Worm (Caenorhabditis elegans) whole organism, late embryonic: Measurements from ENCODE around the gene T28A11.18.

ENCODE experiments used
- ceh-31 ChIP-seq: sonication (generic microtip); optimal IDR thresholded peaks from 2 replicates; lab custom pipeline; 2016; ENCODE audit warnings: missing genetic modification characterization, missing compliant biosample characterization
- che-1 ChIP-seq: sonication (generic microtip); optimal IDR thresholded peaks from 2 replicates; lab custom pipeline; 2016; ENCODE audit warnings: mild to moderate bottlenecking, missing genetic modification characterization, missing compliant biosample characterization
- elt-2 ChIP-seq: sonication (generic microtip); optimal IDR thresholded peaks from 2 replicates; lab custom pipeline; 2016; ENCODE audit warnings: missing genetic modification reagents, missing genetic modification characterization, missing compliant biosample characterization
- eyg-1 ChIP-seq: sonication (generic microtip); optimal IDR thresholded peaks from 2 replicates; lab custom pipeline; 2016; ENCODE audit warnings: missing genotype, missing genetic modification characterization, missing compliant biosample characterization
- fkh-10 ChIP-seq: fragments of 150-350 bp; optimal IDR thresholded peaks from 2 replicates; lab custom pipeline; 2014; ENCODE audit warnings: missing biosample characterization, missing genetic modification reagents, missing genetic modification characterization
- fkh-6 ChIP-seq: sonication (generic microtip); optimal IDR thresholded peaks from 2 replicates; lab custom pipeline; 2016; ENCODE audit warnings: missing genetic modification characterization, missing compliant biosample characterization
- lin-11 ChIP-seq: fragments of 200-800 bp; sonication (Bioruptor generic); optimal IDR thresholded peaks from 2 replicates; lab custom pipeline; 2018; ENCODE audit warnings: mild to moderate bottlenecking, missing genetic modification characterization, missing compliant biosample characterization
- pha-4 ChIP-seq: fragments of 150-350 bp; optimal IDR thresholded peaks from 2 replicates; lab custom pipeline; 2018; ENCODE audit warnings: missing biosample characterization, missing genetic modification reagents, missing genetic modification characterization
- pqm-1 ChIP-seq: sonication (generic microtip); optimal IDR thresholded peaks from 2 replicates; lab custom pipeline; 2016; ENCODE audit warnings: missing genetic modification characterization, missing compliant biosample characterization
- pros-1 ChIP-seq: fragments of 150-350 bp; optimal IDR thresholded peaks from 2 replicates; lab custom pipeline; 2014; ENCODE audit warnings: missing biosample characterization, missing genetic modification reagents, missing genetic modification characterization
- tbx-2 ChIP-seq: sonication (generic microtip); optimal IDR thresholded peaks from 2 replicates; lab custom pipeline; 2016; ENCODE audit warnings: missing genetic modification characterization, missing compliant biosample characterization
- unc-42 ChIP-seq: sonication (generic microtip); optimal IDR thresholded peaks from 2 replicates; lab custom pipeline; 2016; ENCODE audit warnings: missing genotype, missing genetic modification characterization, missing compliant biosample characterization

DNA sequence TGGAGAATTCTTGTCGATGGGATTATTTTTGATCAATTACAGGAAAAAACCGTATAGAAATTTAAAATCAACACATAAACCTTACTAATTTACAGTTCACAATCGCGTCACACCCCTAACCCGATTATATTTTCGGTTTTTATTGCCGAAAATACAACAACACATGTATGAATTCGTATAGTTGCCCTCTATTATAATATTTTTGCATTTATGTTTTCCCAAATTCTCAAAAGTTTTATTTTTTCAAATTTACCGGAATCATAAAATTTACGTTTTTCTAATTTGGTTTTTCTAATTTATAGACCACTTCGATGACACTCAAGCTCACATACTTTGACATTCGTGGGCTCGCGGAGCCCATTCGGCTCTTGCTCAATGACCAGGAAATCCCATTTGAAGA is 24.9 kb downstream of the T28A11.18 start, which contains the start of gene gst-23:
- TF ChIP-seq pha-4 = no peak
- no peak for TF ChIP-seq fkh-6
- TF ChIP-seq pqm-1 (tag; lab: Kevin White, UChicago) = no peak
- TF ChIP-seq tbx-2 = no peak
- TF ChIP-seq pros-1 (tag; lab: Kevin White, UChicago) = no peak
- TF ChIP-seq lin-11 (tag; lab: Kevin White, UChicago) = no peak
- TF ChIP-seq unc-42 (tag; lab: Kevin White, UChicago) = no peak
- no peak for TF ChIP-seq eyg-1 (tag; lab: Kevin White, UChicago)
- TF ChIP-seq fkh-10 (GFP tag; lab: Kevin White, UChicago) = no peak
- TF ChIP-seq ceh-31 (tag; lab: Kevin White, UChicago) = no peak
- TF ChIP-seq che-1 = no peak
- no peak for TF ChIP-seq elt-2 (tag; lab: Kevin White, UChicago)
